Worm (Caenorhabditis elegans): ENCODE data around the gene Y54E2A.5.

ce11 chrII:14804259-14804899, 46.8 kb upstream of the Y54E2A.5 start, which contains the start of gene W01D2.3:
- no peak for TF ChIP-seq ama-1 (optimal IDR thresholded peaks at IDR 0.05)
- peak; percentile 69 for TF ChIP-seq ceh-9 (tag; optimal IDR thresholded peaks at IDR 0.05)
- TF ChIP-seq zip-5 (tag; optimal IDR thresholded peaks at IDR 0.05), result peak; percentile 71
- TF ChIP-seq sox-2 (GFP tag; IDR thresholded peaks at IDR 0.05), result peak; percentile 69; the same call in 1 of the 2 replicates
- peak; percentile 79 for TF ChIP-seq dve-1 (tag; optimal IDR thresholded peaks at IDR 0.05)
- TF ChIP-seq K02D7.2 (tag; optimal IDR thresholded peaks at IDR 0.05), result peak; percentile 86
- TF ChIP-seq ceh-6 (GFP tag; optimal IDR thresholded peaks at IDR 0.05), result peak; percentile 89
- TF ChIP-seq pqm-1 (tag; optimal IDR thresholded peaks at IDR 0.05), result peak; percentile 31
- peak; percentile 63 for TF ChIP-seq hlh-8 (tag; optimal IDR thresholded peaks at IDR 0.05)
- peak; percentile 95 for TF ChIP-seq ref-2 (tag; optimal IDR thresholded peaks at IDR 0.05)
- peak; percentile 91 for TF ChIP-seq madf-2 (tag; optimal IDR thresholded peaks at IDR 0.05)
- peak; percentile 56 for TF ChIP-seq ceh-45 (GFP tag; IDR thresholded peaks at IDR 0.05)
- peak; percentile 32 for TF ChIP-seq hlh-30 (tag; optimal IDR thresholded peaks at IDR 0.05; ENCODE audit: insufficient read depth)

All from whole organism, late embryonic.